Fruit fly (Drosophila melanogaster) whole organism, embryonic: ENCODE data around the gene IntS2.

Source experiments
- ATbp ChIP-seq: fragments of 200-800 bp; sonication (Bioruptor generic); optimal IDR thresholded peaks from 2 replicates; lab custom pipeline; 2017; ENCODE audit warnings: missing biosample characterization, mild to moderate bottlenecking, missing genetic modification characterization, missing genetic modification reagents
- CG10654 ChIP-seq: fragments of 200-800 bp; sonication (Bioruptor generic); optimal IDR thresholded peaks from 2 replicates; lab custom pipeline; 2016; ENCODE audit warnings: missing biosample characterization, missing genetic modification characterization
- CG11504 ChIP-seq: fragments of 200-800 bp; sonication (Bioruptor generic); optimal IDR thresholded peaks from 3 replicates; lab custom pipeline; 2019; ENCODE audit warnings: missing biosample characterization, mild to moderate bottlenecking, missing genetic modification characterization, moderate library complexity
- CG12104 ChIP-seq: fragments of 200-800 bp; sonication (Bioruptor generic); optimal IDR thresholded peaks from 3 replicates; lab custom pipeline; 2016; ENCODE audit warnings: missing biosample characterization, missing genetic modification characterization
- CG14710 ChIP-seq: fragments of 200-800 bp; sonication (Bioruptor generic); optimal IDR thresholded peaks from 3 replicates; lab custom pipeline; 2019; ENCODE audit warnings: missing biosample characterization, mild to moderate bottlenecking, missing genetic modification characterization, moderate library complexity
- CG1603 ChIP-seq: fragments of 200-800 bp; sonication (Bioruptor generic); optimal IDR thresholded peaks from 2 replicates; lab custom pipeline; 2019; ENCODE audit warnings: missing biosample characterization, mild to moderate bottlenecking, missing genetic modification characterization, moderate library complexity
- CG16815 ChIP-seq: fragments of 200-800 bp; sonication (Bioruptor generic); optimal IDR thresholded peaks from 3 replicates; lab custom pipeline; 2017; ENCODE audit warnings: missing biosample characterization, mild to moderate bottlenecking, missing genetic modification characterization
- CG17385 ChIP-seq: fragments of 200-800 bp; sonication (Bioruptor generic); optimal IDR thresholded peaks from 3 replicates; lab custom pipeline; 2018; ENCODE audit warnings: missing biosample characterization, mild to moderate bottlenecking, missing genetic modification characterization
- CG17802 ChIP-seq: fragments of 200-800 bp; sonication (Bioruptor generic); optimal IDR thresholded peaks from 2 replicates; lab custom pipeline; 2018; ENCODE audit warnings: missing biosample characterization, mild to moderate bottlenecking, missing genetic modification characterization, moderate library complexity
- CG17912 ChIP-seq: fragments of 200-800 bp; sonication (Bioruptor generic); optimal IDR thresholded peaks from 2 replicates; lab custom pipeline; 2018; ENCODE audit warnings: missing biosample characterization, mild to moderate bottlenecking, missing genetic modification characterization
- CG1832 ChIP-seq: fragments of 200-800 bp; sonication (Bioruptor generic); optimal IDR thresholded peaks from 2 replicates; lab custom pipeline; 2017; ENCODE audit warnings: missing biosample characterization, mild to moderate bottlenecking, missing genetic modification characterization, inconsistent platforms
- CG18599 ChIP-seq: fragments of 200-800 bp; sonication (Bioruptor generic); optimal IDR thresholded peaks from 3 replicates; lab custom pipeline; 2017; ENCODE audit warnings: missing biosample characterization, missing genetic modification characterization, mild to moderate bottlenecking, moderate library complexity, missing genetic modification reagents
- CG31441 ChIP-seq: fragments of 200-800 bp; sonication (Bioruptor generic); IDR thresholded peaks from 2 replicates; pipeline ENCODE4 v1.3.6; 2022; ENCODE audit warnings: missing biosample characterization, missing genetic modification characterization
- CG43689 ChIP-seq: fragments of 200-800 bp; sonication (Bioruptor generic); IDR thresholded peaks from 2 replicates; pipeline ENCODE4 v1.3.6; 2022; ENCODE audit warnings: missing biosample characterization, missing genetic modification characterization
- CG5180 ChIP-seq: fragments of 200-800 bp; sonication (Bioruptor generic); optimal IDR thresholded peaks from 3 replicates; lab custom pipeline; 2017; ENCODE audit warnings: missing biosample characterization, missing genetic modification characterization, mild to moderate bottlenecking, moderate library complexity, missing genetic modification reagents
- CG5953 ChIP-seq: fragments of 200-800 bp; sonication (Bioruptor generic); IDR thresholded peaks from 2 replicates; pipeline ENCODE4 v1.3.6; 2022; ENCODE audit warnings: missing biosample characterization, missing genetic modification characterization
- CG7271 ChIP-seq: fragments of 200-800 bp; sonication (Bioruptor generic); optimal IDR thresholded peaks from 2 replicates; lab custom pipeline; 2018; ENCODE audit warnings: missing biosample characterization, mild to moderate bottlenecking, missing genetic modification characterization, moderate library complexity
- Dek ChIP-seq: fragments of 200-800 bp; sonication (Bioruptor generic); optimal IDR thresholded peaks from 3 replicates; lab custom pipeline; 2019; ENCODE audit warnings: missing biosample characterization, mild to moderate bottlenecking, missing genetic modification characterization, moderate library complexity
- Doc3 ChIP-seq: fragments of 200-800 bp; sonication (Bioruptor generic); IDR thresholded peaks from 3 replicates; pipeline ENCODE4 v1.3.6; 2022; ENCODE audit warnings: missing biosample characterization, missing genetic modification characterization; ENCODE audit not compliant: partially characterized antibody
- E2f2 ChIP-seq: fragments of 200-800 bp; sonication (Bioruptor generic); IDR thresholded peaks from 2 replicates; pipeline ENCODE4 v1.3.6; 2022; ENCODE audit warnings: missing biosample characterization, missing genetic modification characterization
- Ets97D ChIP-seq: fragments of 200-800 bp; sonication (Bioruptor generic); optimal IDR thresholded peaks from 3 replicates; lab custom pipeline; 2016; ENCODE audit warnings: missing biosample characterization, missing genetic modification characterization
- Lhr ChIP-seq: fragments of 200-800 bp; sonication (Bioruptor generic); optimal IDR thresholded peaks from 3 replicates; lab custom pipeline; 2017; ENCODE audit warnings: mild to moderate bottlenecking, missing biosample characterization, missing genetic modification reagents, missing genetic modification characterization
- Mad ChIP-seq: fragments of 200-800 bp; sonication (Bioruptor generic); optimal IDR thresholded peaks from 2 replicates; lab custom pipeline; 2016; ENCODE audit warnings: missing biosample characterization, missing genetic modification characterization
- Mrtf ChIP-seq: fragments of 200-800 bp; sonication (Bioruptor generic); IDR thresholded peaks from 3 replicates; pipeline ENCODE4 v1.3.6; 2022; ENCODE audit warnings: missing biosample characterization, missing genetic modification characterization
- NK7.1 ChIP-seq: fragments of 200-800 bp; sonication (Bioruptor generic); optimal IDR thresholded peaks from 3 replicates; lab custom pipeline; 2016; ENCODE audit warnings: missing biosample characterization, missing genetic modification characterization
- Taf1 ChIP-seq: fragments of 200-800 bp; sonication (Bioruptor generic); IDR thresholded peaks from 2 replicates; pipeline ENCODE4 v1.3.6; 2022; ENCODE audit warnings: missing biosample characterization, missing genetic modification characterization
- al ChIP-seq: fragments of 200-800 bp; sonication (Bioruptor generic); IDR thresholded peaks from 2 replicates; pipeline ENCODE4 v1.3.6; 2022; ENCODE audit warnings: missing biosample characterization, missing genetic modification characterization
- bab2 ChIP-seq: fragments of 200-800 bp; sonication (Bioruptor generic); optimal IDR thresholded peaks from 2 replicates; lab custom pipeline; 2016; ENCODE audit warnings: missing biosample characterization, missing genetic modification characterization
- bigmax ChIP-seq: fragments of 200-800 bp; sonication (Bioruptor generic); optimal IDR thresholded peaks from 2 replicates; lab custom pipeline; 2018; ENCODE audit warnings: missing biosample characterization, mild to moderate bottlenecking, missing genetic modification characterization
- chinmo ChIP-seq: fragments of 200-800 bp; sonication (Bioruptor generic); IDR thresholded peaks from 4 replicates; pipeline ENCODE4 v1.3.6; 2022; ENCODE audit warnings: missing biosample characterization, missing genetic modification characterization; ENCODE audit not compliant: partially characterized antibody
- corto ChIP-seq: fragments of 200-800 bp; sonication (Bioruptor generic); optimal IDR thresholded peaks from 2 replicates; lab custom pipeline; 2016; ENCODE audit warnings: missing biosample characterization, mild to moderate bottlenecking, missing genetic modification characterization, moderate library complexity
- dpn ChIP-seq, 2 experiments: fragments of 200-800 bp; sonication (Bioruptor generic); optimal IDR thresholded peaks; 3 replicates each; lab custom pipeline; 2016; ENCODE audit warnings: missing biosample characterization in 2 of 2, missing genetic modification characterization in 2 of 2
- eyg ChIP-seq: fragments of 200-800 bp; sonication (Bioruptor generic); optimal IDR thresholded peaks from 3 replicates; lab custom pipeline; 2016; ENCODE audit warnings: missing biosample characterization, missing genetic modification characterization
- grau ChIP-seq: fragments of 200-800 bp; optimal IDR thresholded peaks from 3 replicates; lab custom pipeline; 2019; ENCODE audit warnings: missing biosample characterization, mild to moderate bottlenecking, missing genetic modification characterization, moderate library complexity
- gsb-n ChIP-seq: fragments of 200-800 bp; sonication (Bioruptor generic); optimal IDR thresholded peaks from 3 replicates; lab custom pipeline; 2018; ENCODE audit warnings: missing biosample characterization, mild to moderate bottlenecking, missing genetic modification characterization
- ham ChIP-seq: fragments of 200-800 bp; sonication (Bioruptor generic); IDR thresholded peaks from 2 replicates; pipeline ENCODE4 v1.3.6; 2022; ENCODE audit warnings: missing biosample characterization, missing genetic modification characterization
- hb ChIP-seq: fragments of 200-800 bp; sonication (Bioruptor generic); IDR thresholded peaks from 3 replicates; pipeline ENCODE4 v1.3.6; 2022; ENCODE audit warnings: missing biosample characterization, missing genetic modification characterization; ENCODE audit not compliant: partially characterized antibody
- ind ChIP-seq: fragments of 200-800 bp; sonication (Bioruptor generic); optimal IDR thresholded peaks from 3 replicates; lab custom pipeline; 2016; ENCODE audit warnings: missing biosample characterization, missing genetic modification characterization
- insv ChIP-seq, 2 experiments: fragments of 200-800 bp; sonication (Bioruptor generic); optimal IDR thresholded peaks; 3 replicates each; lab custom pipeline; 2016 to 2018; ENCODE audit warnings: missing biosample characterization in 2 of 2, missing genetic modification characterization in 2 of 2
- nmo ChIP-seq: fragments of 200-800 bp; sonication (Bioruptor generic); optimal IDR thresholded peaks from 2 replicates; lab custom pipeline; 2018; ENCODE audit warnings: missing biosample characterization, mild to moderate bottlenecking, missing genetic modification characterization, moderate library complexity
- pho ChIP-seq: fragments of 200-800 bp; sonication (Bioruptor generic); optimal IDR thresholded peaks from 2 replicates; lab custom pipeline; 2016; ENCODE audit warnings: missing biosample characterization, missing genetic modification characterization
- sens ChIP-seq: fragments of 200-800 bp; sonication (Bioruptor generic); peaks from one replicate; lab custom pipeline; 2016; ENCODE audit warnings: missing biosample characterization, missing genetic modification characterization
- sens-2 ChIP-seq: fragments of 200-800 bp; sonication (Bioruptor generic); IDR thresholded peaks from 2 replicates; pipeline ENCODE4 v1.3.6; 2022; ENCODE audit warnings: missing biosample characterization, missing genetic modification characterization
- sob ChIP-seq: fragments of 200-800 bp; sonication (Bioruptor generic); IDR thresholded peaks from 2 replicates; pipeline ENCODE4 v1.3.6; 2022; ENCODE audit warnings: missing biosample characterization, missing genetic modification characterization
- ssp ChIP-seq: fragments of 200-800 bp; sonication (Bioruptor generic); IDR thresholded peaks from 2 replicates; pipeline ENCODE4 v1.3.6; 2022; ENCODE audit warnings: missing biosample characterization, missing genetic modification characterization
- stc ChIP-seq: fragments of 200-800 bp; sonication (Bioruptor generic); IDR thresholded peaks from 2 replicates; pipeline ENCODE4 v1.3.6; 2022; ENCODE audit warnings: missing biosample characterization, missing genetic modification characterization
- sug ChIP-seq: fragments of 200-800 bp; optimal IDR thresholded peaks from 2 replicates; lab custom pipeline; 2019; ENCODE audit warnings: missing biosample characterization, mild to moderate bottlenecking, missing genetic modification characterization, moderate library complexity
- tna ChIP-seq: fragments of 200-800 bp; sonication (Bioruptor generic); IDR thresholded peaks from 2 replicates; pipeline ENCODE4 v1.3.6; 2022; ENCODE audit warnings: missing biosample characterization, missing genetic modification characterization; ENCODE audit not compliant: partially characterized antibody
- tup ChIP-seq: fragments of 200-800 bp; sonication (Bioruptor generic); optimal IDR thresholded peaks from 2 replicates; lab custom pipeline; 2016; ENCODE audit warnings: missing biosample characterization, mild to moderate bottlenecking, missing genetic modification characterization, moderate library complexity
- tx ChIP-seq: fragments of 200-800 bp; sonication (Bioruptor generic); optimal IDR thresholded peaks from 2 replicates; lab custom pipeline; 2016; ENCODE audit warnings: missing biosample characterization, missing genetic modification characterization
- zen2 ChIP-seq: fragments of 200-800 bp; sonication (Bioruptor generic); IDR thresholded peaks from 3 replicates; pipeline ENCODE4 v1.3.6; 2022; ENCODE audit warnings: missing biosample characterization, missing genetic modification characterization; ENCODE audit not compliant: partially characterized antibody

The IntS2 gene

dm6 chrX:17696637-17697036 lies 40.0 kb upstream of the IntS2 start (continued):
- peak; percentile 81 for TF ChIP-seq sens (GFP tag; lab: Kevin White, UChicago)
- no peak for TF ChIP-seq Taf1 (GFP tag; lab: Robert Waterston, UW)
- TF ChIP-seq tx (GFP tag; lab: Kevin White, UChicago), result no peak
- TF ChIP-seq ind (GFP tag; lab: Kevin White, UChicago), result peak; percentile 39
- no peak for TF ChIP-seq ssp
- TF ChIP-seq CG14710 (tag; lab: Kevin White, UChicago), result no peak
- TF ChIP-seq NK7.1 (GFP tag; lab: Kevin White, UChicago), result peak; percentile 26
- TF ChIP-seq CG11504 (tag; lab: Kevin White, UChicago), result peak; percentile 75
- TF ChIP-seq al (GFP tag; lab: Robert Waterston, UW), result peak; percentile 77
- TF ChIP-seq stc (GFP tag; lab: Robert Waterston, UW), result peak; percentile 37; the same call in 1 of the 2 replicates
- no peak for TF ChIP-seq zen2 (GFP tag; lab: Robert Waterston, UW)
- TF ChIP-seq dpn (GFP tag; optimal IDR thresholded peaks at IDR 0.05; lab: Kevin White, UChicago), result peak; percentile 25 to 41
- TF ChIP-seq Mad (GFP tag; lab: Kevin White, UChicago), result no peak
- TF ChIP-seq Ets97D (GFP tag; lab: Kevin White, UChicago), result no peak
- TF ChIP-seq hb (GFP tag; lab: Robert Waterston, UW), result no peak
- TF ChIP-seq CG10654 (GFP tag; lab: Kevin White, UChicago), result no peak
- no peak for TF ChIP-seq ham (GFP tag; lab: Robert Waterston, UW)
- no peak for TF ChIP-seq ATbp (GFP tag; lab: Kevin White, UChicago)
- TF ChIP-seq Dek (tag; lab: Kevin White, UChicago), result peak; percentile 70
- no peak for TF ChIP-seq CG17802 (tag; lab: Kevin White, UChicago)
- TF ChIP-seq gsb-n, result peak; percentile 19
- TF ChIP-seq nmo (GFP tag; lab: Kevin White, UChicago), result peak; percentile 60
- TF ChIP-seq bab2 (GFP tag; lab: Kevin White, UChicago), result peak; percentile 57
- no peak for TF ChIP-seq CG5953 (GFP tag; lab: Robert Waterston, UW)
- TF ChIP-seq E2f2 (GFP tag; lab: Robert Waterston, UW), result peak; percentile 41
- peak; percentile 62 for TF ChIP-seq CG17385 (GFP tag; lab: Kevin White, UChicago)
- no peak for TF ChIP-seq CG17912 (GFP tag; lab: Kevin White, UChicago)
- TF ChIP-seq CG43689 (GFP tag; lab: Robert Waterston, UW), result 0 out of 2 replicates have a peak, but pooled peaks have one; percentile 47

- TF ChIP-seq CG31441, result no peak
- TF ChIP-seq CG12104 (GFP tag; lab: Kevin White, UChicago), result no peak
- no peak for TF ChIP-seq Mrtf (GFP tag; lab: Robert Waterston, UW)
- no peak for TF ChIP-seq Doc3 (GFP tag; lab: Robert Waterston, UW)
- TF ChIP-seq bigmax (GFP tag; lab: Kevin White, UChicago), result no peak
- TF ChIP-seq CG5180 (GFP tag; lab: Kevin White, UChicago), result no peak
- no peak for TF ChIP-seq CG1832
- no peak for TF ChIP-seq sug (tag; lab: Kevin White, UChicago)
- TF ChIP-seq tna, result no peak
- TF ChIP-seq sob (GFP tag; lab: Robert Waterston, UW), result no peak
- peak; percentile 29 for TF ChIP-seq Lhr (GFP tag; lab: Kevin White, UChicago)
- TF ChIP-seq chinmo (GFP tag; lab: Robert Waterston, UW), result 0 out of 4 replicates have a peak, but pooled peaks have one; percentile 41
- TF ChIP-seq CG18599 (GFP tag; lab: Kevin White, UChicago), result no peak
- peak in 1 of 2 experiments; percentile 36 for TF ChIP-seq insv (GFP tag; optimal IDR thresholded peaks at IDR 0.05; lab: Kevin White, UChicago)
- no peak for TF ChIP-seq CG16815
- peak; percentile 22 for TF ChIP-seq CG1603
- TF ChIP-seq grau, result peak; percentile 3
- TF ChIP-seq pho (GFP tag; lab: Kevin White, UChicago), result no peak
- no peak for TF ChIP-seq sens-2 (GFP tag; lab: Robert Waterston, UW)
- TF ChIP-seq corto (GFP tag; lab: Kevin White, UChicago), result no peak
- TF ChIP-seq CG7271 (tag; lab: Kevin White, UChicago), result no peak
- TF ChIP-seq tup (GFP tag; lab: Kevin White, UChicago), result no peak
- TF ChIP-seq eyg (GFP tag; lab: Kevin White, UChicago), result no peak
Measured at dm6 chrX:17695641-17696040, 39.0 kb upstream of the IntS2 start.
